Worm (Caenorhabditis elegans) whole organism, L4 larva: ENCODE measurements around the gene pges-2.

ENCODE experiments used
- D1046.2 ChIP-seq: fragments of 200-800 bp; sonication (Bioruptor generic); IDR thresholded peaks from 2 replicates; pipeline ENCODE4 v1.3.6; 2022; ENCODE audit warnings: missing genetic modification characterization, missing compliant biosample characterization
- F10B5.3 ChIP-seq: sonication (generic microtip); optimal IDR thresholded peaks from 2 replicates; lab custom pipeline; 2016; ENCODE audit warnings: mild to moderate bottlenecking, missing genetic modification characterization, missing compliant biosample characterization
- F49E8.2 ChIP-seq: sonication (generic microtip); optimal IDR thresholded peaks from 2 replicates; lab custom pipeline; 2016; ENCODE audit warnings: missing compliant biosample characterization, mild to moderate bottlenecking, missing genetic modification characterization, borderline replicate concordance
- Y105C5A.15 ChIP-seq: fragments of 200-800 bp; sonication (Bioruptor generic); IDR thresholded peaks from 2 replicates; pipeline ENCODE4 v1.3.6; 2022; ENCODE audit warnings: missing genetic modification characterization, missing compliant biosample characterization
- Y5F2A.4 ChIP-seq: fragments of 200-800 bp; sonication (Bioruptor generic); optimal IDR thresholded peaks from 2 replicates; lab custom pipeline; 2018; ENCODE audit warnings: mild to moderate bottlenecking, missing genetic modification characterization, missing compliant biosample characterization
- ZK546.5 ChIP-seq, 2 experiments: sonication (generic microtip); optimal IDR thresholded peaks; 2 replicates each; lab custom pipeline; 2017; ENCODE audit warnings: missing biosample characterization in 2 of 2, missing genetic modification characterization in 2 of 2
- ceh-32 ChIP-seq: sonication (generic microtip); optimal IDR thresholded peaks from 2 replicates; lab custom pipeline; 2016; ENCODE audit warnings: mild to moderate bottlenecking, missing genetic modification characterization, missing compliant biosample characterization; ENCODE audit not compliant: poor library complexity
- ceh-62 ChIP-seq: sonication (generic microtip); optimal IDR thresholded peaks from 2 replicates; lab custom pipeline; 2017; ENCODE audit warnings: missing biosample characterization, missing genetic modification characterization
- daf-12 ChIP-seq: fragments of 150-350 bp; optimal IDR thresholded peaks from 2 replicates; lab custom pipeline; 2014; ENCODE audit warnings: missing biosample characterization, missing genetic modification reagents, missing genetic modification characterization
- daf-16 ChIP-seq, 3 experiments: sonication (generic microtip); optimal IDR thresholded peaks; 2 replicates each; lab custom pipeline; 2016 to 2017; ENCODE audit warnings: missing genetic modification characterization in 3 of 3, missing genetic modification reagents in 3 of 3, mild to moderate bottlenecking in 2 of 3, missing compliant biosample characterization in 2 of 3, missing biosample characterization in 1 of 3, moderate library complexity in 1 of 3
- daf-8 ChIP-seq: fragments of 200-800 bp; sonication (Bioruptor generic); IDR thresholded peaks from 2 replicates; pipeline ENCODE4 v1.3.6; 2022; ENCODE audit warnings: missing genetic modification characterization, missing compliant biosample characterization
- dmd-6 ChIP-seq: fragments of 200-800 bp; sonication (Bioruptor generic); IDR thresholded peaks from 2 replicates; pipeline ENCODE4 v1.3.6; 2022; ENCODE audit warnings: missing genetic modification reagents, missing genetic modification characterization, missing compliant biosample characterization
- dmd-8 ChIP-seq: fragments of 200-800 bp; sonication (Bioruptor generic); IDR thresholded peaks from 2 replicates; pipeline ENCODE4 v1.3.6; 2022; ENCODE audit warnings: missing genetic modification characterization, missing compliant biosample characterization
- dmd-9 ChIP-seq: fragments of 200-800 bp; sonication (Bioruptor generic); IDR thresholded peaks from 2 replicates; pipeline ENCODE4 v1.3.6; 2022; ENCODE audit warnings: missing genetic modification reagents, missing genetic modification characterization, missing compliant biosample characterization
- dve-1 ChIP-seq: sonication (generic microtip); optimal IDR thresholded peaks from 2 replicates; lab custom pipeline; 2017; ENCODE audit warnings: antibody characterized with exemption, mild to moderate bottlenecking, missing genetic modification characterization, missing compliant biosample characterization; ENCODE audit not compliant: insufficient read depth
- egl-27 ChIP-seq: sonication (generic microtip); optimal IDR thresholded peaks from 3 replicates; lab custom pipeline; 2017; ENCODE audit warnings: missing biosample characterization, missing genetic modification reagents, missing genetic modification characterization
- egl-43 ChIP-seq: fragments of 200-800 bp; sonication (Bioruptor generic); IDR thresholded peaks from 2 replicates; pipeline ENCODE4 v1.3.6; 2022; ENCODE audit warnings: missing genetic modification reagents, missing genetic modification characterization, missing compliant biosample characterization
- gei-8 ChIP-seq: fragments of 200-800 bp; sonication (Bioruptor generic); optimal IDR thresholded peaks from 2 replicates; lab custom pipeline; 2018; ENCODE audit warnings: mild to moderate bottlenecking, missing genetic modification characterization, missing compliant biosample characterization
- hmg-1.1 ChIP-seq: fragments of 200-800 bp; sonication (Bioruptor generic); IDR thresholded peaks from 2 replicates; pipeline ENCODE4 v1.3.6; 2022; ENCODE audit warnings: missing genetic modification reagents, missing genetic modification characterization, missing compliant biosample characterization
- lim-7 ChIP-seq: fragments of 200-800 bp; sonication (Bioruptor generic); IDR thresholded peaks from 2 replicates; pipeline ENCODE4 v1.3.6; 2022; ENCODE audit warnings: missing genetic modification characterization, missing compliant biosample characterization
- lin-39 ChIP-seq: fragments of 150-350 bp; optimal IDR thresholded peaks from 2 replicates; lab custom pipeline; 2014; ENCODE audit warnings: missing biosample characterization, missing genetic modification reagents, missing genetic modification characterization
- mdl-1 ChIP-seq, 2 experiments: fragments of 150-350 bp in 1 of 2; sonication (generic microtip) in 1 of 2; optimal IDR thresholded peaks; 2 replicates each; lab custom pipeline; 2014 to 2017; ENCODE audit warnings: missing biosample characterization in 2 of 2, missing genetic modification characterization in 2 of 2
- mep-1 ChIP-seq: fragments of 150-350 bp; sonication (generic microtip); optimal IDR thresholded peaks from 3 replicates; lab custom pipeline; 2014; ENCODE audit warnings: missing biosample characterization, missing genetic modification characterization
- mes-2 ChIP-seq: sonication (generic microtip); optimal IDR thresholded peaks from 2 replicates; lab custom pipeline; 2016; ENCODE audit warnings: missing genotype, mild to moderate bottlenecking, missing genetic modification characterization, missing compliant biosample characterization; ENCODE audit not compliant: poor library complexity, severe bottlenecking
- mxl-3 ChIP-seq: fragments of 200-800 bp; sonication (Bioruptor generic); optimal IDR thresholded peaks from 2 replicates; lab custom pipeline; 2018; ENCODE audit warnings: mild to moderate bottlenecking, missing genetic modification characterization, missing compliant biosample characterization
- nhr-102 ChIP-seq: sonication (generic microtip); optimal IDR thresholded peaks from 2 replicates; lab custom pipeline; 2016; ENCODE audit warnings: mild to moderate bottlenecking, missing genetic modification characterization, moderate library complexity, missing compliant biosample characterization
- nhr-28 ChIP-seq: fragments of 150-350 bp; optimal IDR thresholded peaks from 2 replicates; lab custom pipeline; 2014; ENCODE audit warnings: missing biosample characterization, missing genetic modification characterization
- nhr-42 ChIP-seq: fragments of 200-800 bp; sonication (Bioruptor generic); IDR thresholded peaks from 2 replicates; pipeline ENCODE4 v1.3.6; 2022; ENCODE audit warnings: missing genetic modification characterization, missing compliant biosample characterization
- nhr-48 ChIP-seq: sonication (generic microtip); optimal IDR thresholded peaks from 2 replicates; lab custom pipeline; 2016; ENCODE audit warnings: mild to moderate bottlenecking, missing genetic modification characterization, missing compliant biosample characterization
- nhr-76 ChIP-seq: fragments of 150-350 bp; optimal IDR thresholded peaks from 2 replicates; lab custom pipeline; 2014; ENCODE audit warnings: missing biosample characterization, missing genetic modification characterization
- nhr-77 ChIP-seq: fragments of 150-350 bp; optimal IDR thresholded peaks from 2 replicates; lab custom pipeline; 2014; ENCODE audit warnings: missing biosample characterization, missing genetic modification characterization
- php-3 ChIP-seq: fragments of 200-800 bp; sonication (Bioruptor generic); IDR thresholded peaks from 2 replicates; pipeline ENCODE4 v1.3.6; 2022; ENCODE audit warnings: missing genetic modification reagents, missing genetic modification characterization, missing compliant biosample characterization
- pqm-1 ChIP-seq: sonication (generic microtip); optimal IDR thresholded peaks from 2 replicates; lab custom pipeline; 2017; ENCODE audit warnings: missing biosample characterization, missing genetic modification characterization
- set-16 ChIP-seq: fragments of 200-800 bp; sonication (Bioruptor generic); IDR thresholded peaks from 2 replicates; pipeline ENCODE4 v1.3.6; 2022; ENCODE audit warnings: missing genetic modification reagents, missing genetic modification characterization, missing compliant biosample characterization
- skn-1 ChIP-seq: fragments of 150-350 bp; optimal IDR thresholded peaks from 2 replicates; lab custom pipeline; 2014; ENCODE audit warnings: missing biosample characterization, missing genetic modification characterization
- snpc-1.2 ChIP-seq: fragments of 200-800 bp; sonication (Bioruptor generic); IDR thresholded peaks from 2 replicates; pipeline ENCODE4 v1.3.6; 2022; ENCODE audit warnings: missing genetic modification reagents, missing genetic modification characterization, missing compliant biosample characterization
- snpc-4 ChIP-seq: fragments of 150-350 bp; optimal IDR thresholded peaks from 2 replicates; lab custom pipeline; 2014; ENCODE audit warnings: missing biosample characterization, missing genetic modification characterization
- tra-1 ChIP-seq: fragments of 200-800 bp; sonication (Bioruptor generic); IDR thresholded peaks from 2 replicates; pipeline ENCODE4 v1.3.6; 2022; ENCODE audit warnings: missing genetic modification reagents, missing genetic modification characterization, missing compliant biosample characterization
- unc-130 ChIP-seq: sonication (generic microtip); optimal IDR thresholded peaks from 2 replicates; lab custom pipeline; 2016; ENCODE audit warnings: missing genetic modification reagents, missing genetic modification characterization, missing compliant biosample characterization
- zag-1 ChIP-seq: fragments of 150-350 bp; optimal IDR thresholded peaks from 2 replicates; lab custom pipeline; 2014; ENCODE audit warnings: missing biosample characterization, missing genetic modification characterization
- zfp-2 ChIP-seq: sonication (generic microtip); optimal IDR thresholded peaks from 2 replicates; lab custom pipeline; 2016; ENCODE audit warnings: mild to moderate bottlenecking, missing genetic modification characterization, missing compliant biosample characterization
- ztf-7 ChIP-seq: fragments of 150-350 bp; optimal IDR thresholded peaks from 2 replicates; lab custom pipeline; 2014; ENCODE audit warnings: missing biosample characterization, missing genetic modification characterization

The pges-2 gene

DNA sequence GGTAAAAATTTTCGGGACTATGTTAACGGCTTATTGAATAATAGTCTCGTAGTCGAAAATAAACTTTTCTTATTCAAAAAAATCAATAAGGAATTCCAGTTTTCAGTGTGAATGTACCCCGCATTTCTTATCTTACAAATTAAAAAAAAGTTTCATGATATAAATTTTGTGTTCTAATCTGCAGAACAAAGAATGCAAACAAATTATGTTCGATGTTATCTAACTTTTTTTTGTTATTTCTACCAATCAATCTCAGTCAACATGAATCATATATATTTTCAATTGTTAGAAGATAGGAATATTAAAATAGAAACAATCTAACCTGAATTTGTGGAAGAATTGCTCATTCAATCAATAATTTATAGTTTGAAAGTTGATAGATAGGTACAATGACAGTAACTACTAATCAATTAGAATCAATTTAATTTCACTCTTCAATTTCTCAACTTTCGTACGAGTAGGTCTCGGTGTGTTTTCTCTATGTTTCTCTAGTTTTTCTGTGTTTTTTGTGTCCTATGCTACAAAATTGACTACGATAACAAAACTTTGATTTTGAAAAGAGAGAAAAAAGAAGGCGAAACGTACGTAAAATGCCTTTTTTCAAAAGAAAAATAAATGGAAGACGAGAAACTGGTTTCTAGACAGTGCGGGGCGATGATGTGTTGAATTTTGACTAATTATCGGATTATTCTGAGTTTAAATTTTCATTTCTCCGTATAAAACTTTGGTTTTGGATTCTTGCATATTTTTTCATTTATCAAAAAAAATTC, 17.5 kb downstream of the pges-2 start, which contains the start of the genes unc-43 and Y43C5B.3:
TSS of gene unc-43 (minus strand) at position 347 of the 770 bp plus-strand sequence.
TSS of gene Y43C5B.3 (plus strand) at position 720 of the 770 bp plus-strand sequence.
- TF ChIP-seq egl-43, result no peak
- TF ChIP-seq lim-7 (GFP tag; lab: Robert Waterston, UW), result no peak
- no peak for TF ChIP-seq skn-1
- no peak for TF ChIP-seq Y105C5A.15 (GFP tag; lab: Robert Waterston, UW)
- no peak for TF ChIP-seq zag-1 (tag; lab: Kevin White, UChicago)
- TF ChIP-seq snpc-1.2 (GFP tag; lab: Robert Waterston, UW), result no peak
- no peak for TF ChIP-seq set-16
- TF ChIP-seq nhr-76, result no peak
- no peak for TF ChIP-seq dmd-8 (GFP tag; lab: Robert Waterston, UW)
- no peak for TF ChIP-seq ztf-7 (tag; lab: Kevin White, UChicago)
- TF ChIP-seq hmg-1.1 (GFP tag; lab: Robert Waterston, UW), result no peak
- TF ChIP-seq mes-2 (tag; lab: Kevin White, UChicago), result no peak
- no peak for TF ChIP-seq snpc-4
- no peak for TF ChIP-seq ZK546.5 (tag; optimal IDR thresholded peaks at IDR 0.05; lab: Kevin White, UChicago)
- TF ChIP-seq nhr-42, result no peak
- TF ChIP-seq dve-1 (tag; lab: Kevin White, UChicago), result peak; percentile 54
- TF ChIP-seq Y5F2A.4 (GFP tag; lab: Kevin White, UChicago), result no peak
- TF ChIP-seq mxl-3, result no peak
- TF ChIP-seq tra-1, result no peak
- TF ChIP-seq daf-12, result no peak
- TF ChIP-seq nhr-28, result peak; percentile 99
- no peak for TF ChIP-seq daf-8
- no peak for TF ChIP-seq zfp-2 (tag; lab: Kevin White, UChicago)
- peak; percentile 82 for TF ChIP-seq pqm-1
- no peak for TF ChIP-seq php-3 (GFP tag; lab: Robert Waterston, UW)
- TF ChIP-seq F10B5.3 (tag; lab: Kevin White, UChicago), result no peak
- TF ChIP-seq dmd-6 (GFP tag; lab: Robert Waterston, UW), result peak; percentile 64
- TF ChIP-seq ceh-32, result no peak
- TF ChIP-seq daf-16 (GFP tag; optimal IDR thresholded peaks at IDR 0.05; lab: Kevin White, UChicago), result no peak
- peak; percentile 55 for TF ChIP-seq daf-16 (tag; optimal IDR thresholded peaks at IDR 0.05; lab: Kevin White, UChicago)
- TF ChIP-seq mdl-1 (tag; optimal IDR thresholded peaks at IDR 0.05; lab: Kevin White, UChicago), result peak in 1 of 2 experiments; percentile 29
- no peak for TF ChIP-seq lin-39 (tag; lab: Kevin White, UChicago)
- no peak for TF ChIP-seq ceh-62 (tag; lab: Kevin White, UChicago)
- TF ChIP-seq dmd-9 (GFP tag; lab: Robert Waterston, UW), result no peak
- TF ChIP-seq nhr-102 (tag; lab: Kevin White, UChicago), result no peak
- TF ChIP-seq unc-130 (GFP tag; lab: Kevin White, UChicago), result no peak
- peak; percentile 11 for TF ChIP-seq nhr-77 (tag; lab: Kevin White, UChicago)
- no peak for TF ChIP-seq gei-8 (GFP tag; lab: Kevin White, UChicago)
- no peak for TF ChIP-seq F49E8.2 (tag; lab: Kevin White, UChicago)
- no peak for TF ChIP-seq mep-1 (tag; lab: Kevin White, UChicago)
- TF ChIP-seq D1046.2, result no peak
- TF ChIP-seq egl-27 (tag; lab: Kevin White, UChicago), result no peak
- TF ChIP-seq nhr-48 (tag; lab: Kevin White, UChicago), result peak; percentile 2
